Worm (Caenorhabditis elegans): ENCODE measurements around the gene acl-4.
A peak's percentile ranks its signal among the peaks of the same experiment; 100 is the strongest.
"Not testable (repeated sequence)": the region's sequence is repeated elsewhere in the genome, so short reads cannot be mapped to it uniquely, and the experiment has no call there.

Gene acl-4

DNA sequence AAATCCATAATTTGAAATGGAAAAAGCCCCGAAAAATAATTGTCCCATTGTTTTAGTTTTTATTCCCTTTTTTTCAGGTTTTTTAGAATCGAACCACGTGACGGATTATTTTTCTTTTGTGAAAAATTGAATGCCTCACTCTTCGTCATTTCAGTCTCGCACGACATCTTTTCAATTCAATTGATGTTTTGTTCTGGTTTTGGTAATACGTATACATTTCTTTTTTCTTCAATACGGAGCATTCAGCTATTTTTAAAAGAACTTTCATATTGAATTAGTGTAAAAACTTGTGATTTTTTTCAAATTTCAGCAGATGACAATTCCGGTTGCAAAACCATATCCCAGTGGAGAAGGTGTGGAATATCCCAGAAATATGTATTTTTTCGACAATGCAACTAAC is 5.5 kb downstream of the acl-4 start, which contains the start of gene F49H12.7:
TSS of gene F49H12.7 (plus strand) at position 301 of the 400 bp plus-strand sequence.
- TF ChIP-seq F33H1.4 (GFP tag; IDR thresholded peaks at IDR 0.05) (no peak), mel-28 (tag; optimal IDR thresholded peaks at IDR 0.05; ENCODE audit: borderline replicate concordance) (no peak), athp-1 (tag; optimal IDR thresholded peaks at IDR 0.05) (no peak)

DNA sequence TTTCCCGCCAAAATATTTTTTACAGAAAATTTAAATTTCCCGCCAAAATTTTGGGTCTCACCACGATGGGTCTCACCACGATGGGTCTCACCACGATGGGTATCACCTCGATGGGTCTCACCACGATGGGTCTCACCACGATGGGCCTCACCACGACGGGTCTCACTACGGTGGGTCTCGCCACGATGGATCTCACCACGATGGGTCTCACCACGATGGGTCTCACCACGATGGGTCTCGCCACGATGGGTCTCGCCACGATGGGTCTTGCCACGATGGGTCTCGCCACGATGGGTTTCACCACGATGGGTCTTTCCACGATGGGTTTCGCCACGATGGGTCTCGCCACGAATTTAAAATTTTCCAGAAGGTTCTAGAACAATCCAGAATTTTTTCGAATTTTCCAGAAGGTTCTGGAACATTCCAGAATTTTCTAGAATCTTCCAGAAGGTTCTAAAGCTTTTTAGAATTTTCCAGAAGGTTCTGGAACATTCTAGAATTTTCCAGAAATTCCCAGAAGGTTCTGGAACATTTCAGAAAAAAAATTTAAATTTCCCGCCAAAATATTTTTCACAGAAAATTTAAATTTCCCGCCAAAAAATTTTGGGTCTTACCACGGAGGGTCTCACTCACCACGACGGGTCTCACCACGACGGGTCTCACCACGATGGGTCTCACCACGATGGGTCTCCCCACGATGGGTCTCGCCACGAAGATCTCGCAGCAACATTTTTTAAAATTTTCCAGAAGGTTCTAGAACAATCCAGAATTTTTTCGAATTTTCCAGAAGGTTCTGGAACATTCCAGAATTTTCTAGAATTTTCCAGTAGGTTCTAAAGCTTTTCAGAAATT is 11.5 kb downstream of the acl-4 start:
- TF ChIP-seq cebp-2 (GFP tag; IDR thresholded peaks at IDR 0.05) (0 out of 2 replicates have a peak, but pooled peaks have one; percentile 46), bed-1 (GFP tag; IDR thresholded peaks at IDR 0.05) (peak; percentile 38; the same call in 1 of the 2 replicates), F33H1.4 (GFP tag; IDR thresholded peaks at IDR 0.05) (peak; percentile 47), hsf-1 (GFP tag; IDR thresholded peaks at IDR 0.05) (peak; percentile 97), egrh-3 (GFP tag; IDR thresholded peaks at IDR 0.05) (peak; percentile 52; the same call in 1 of the 2 replicates), Y53G8AR.9 (GFP tag; conservative IDR thresholded peaks at IDR 0.05) (0 out of 2 replicates have a peak, but pooled peaks have one; percentile 42), nfyb-1 (GFP tag; IDR thresholded peaks at IDR 0.05) (peak; percentile 48; the same call in 1 of the 2 replicates), ceh-100 (GFP tag; IDR thresholded peaks at IDR 0.05) (peak; percentile 52), bed-2 (GFP tag; IDR thresholded peaks at IDR 0.05) (peak; percentile 52; the same call in 1 of the 2 replicates), nhr-120 (GFP tag; IDR thresholded peaks at IDR 0.05) (peak; percentile 93; the same call in 1 of the 2 replicates), mel-28 (tag; optimal IDR thresholded peaks at IDR 0.05; ENCODE audit: borderline replicate concordance) (peak; percentile 5), Y56A3A.18 (GFP tag; IDR thresholded peaks at IDR 0.05) (peak; percentile 76; the same call in 1 of the 2 replicates), K11D2.4 (GFP tag; IDR thresholded peaks at IDR 0.05) (peak; percentile 20; the same call in 1 of the 2 replicates), dox-1 (GFP tag; IDR thresholded peaks at IDR 0.05) (peak; percentile 79), F37B4.10 (GFP tag; IDR thresholded peaks at IDR 0.05) (0 out of 2 replicates have a peak, but pooled peaks have one; percentile 32), madf-3 (GFP tag; IDR thresholded peaks at IDR 0.05) (peak; percentile 53; the same call in 1 of the 2 replicates), ceh-40 (GFP tag; IDR thresholded peaks at IDR 0.05) (0 out of 2 replicates have a peak, but pooled peaks have one; percentile 2), ekl-4 (GFP tag; IDR thresholded peaks at IDR 0.05) (peak; percentile 57; the same call in 1 of the 2 replicates), lin-26 (GFP tag; IDR thresholded peaks at IDR 0.05) (peak; percentile 51; the same call in 1 of the 2 replicates)

DNA sequence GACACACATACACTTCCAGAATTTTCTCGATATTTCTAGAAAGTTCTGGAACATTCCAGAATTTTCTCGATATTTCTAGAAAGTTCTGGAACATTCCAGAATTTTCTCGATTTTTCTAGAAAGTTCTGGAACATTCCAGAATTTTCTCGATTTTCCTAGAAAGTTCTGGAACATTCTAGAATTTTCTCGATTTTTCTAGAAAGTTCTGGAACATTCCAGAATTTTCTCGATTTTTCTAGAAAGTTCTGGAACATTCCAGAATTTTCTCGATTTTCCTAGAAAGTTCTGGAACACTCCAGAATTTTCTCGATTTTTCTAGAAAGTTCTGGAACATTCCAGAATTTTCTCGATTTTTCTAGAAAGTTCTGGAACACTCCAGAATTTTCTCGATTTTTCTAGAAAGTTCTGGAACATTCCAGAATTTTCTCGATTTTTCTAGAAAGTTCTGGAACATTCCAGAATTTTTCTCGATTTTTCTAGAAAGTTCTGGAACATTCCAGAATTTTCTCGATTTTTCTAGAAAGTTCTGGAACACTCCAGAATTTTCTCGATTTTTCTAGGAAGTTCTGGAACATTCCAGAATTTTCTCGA is 12.3 kb downstream of the acl-4 start:
- TF ChIP-seq bed-1 (GFP tag; IDR thresholded peaks at IDR 0.05) = peak; percentile 89; the same call in 1 of the 2 replicates
- peak; percentile 93 for TF ChIP-seq B0019.2 (GFP tag; conservative IDR thresholded peaks at IDR 0.05)
- peak; percentile 96 for TF ChIP-seq pbrm-1 (GFP tag; IDR thresholded peaks at IDR 0.05)
- peak; percentile 77 for TF ChIP-seq ceh-91 (GFP tag; IDR thresholded peaks at IDR 0.05)
- peak; percentile 61; the same call in 1 of the 2 replicates for TF ChIP-seq mcd-1 (GFP tag; IDR thresholded peaks at IDR 0.05)
- TF ChIP-seq nfya-2 (GFP tag; IDR thresholded peaks at IDR 0.05) = peak; percentile 88
- TF ChIP-seq ceh-58 (GFP tag; IDR thresholded peaks at IDR 0.05) = peak; percentile 98; the same call in 1 of the 2 replicates
- 0 out of 2 replicates have a peak, but pooled peaks have one; percentile 8 for TF ChIP-seq madf-8 (GFP tag; conservative IDR thresholded peaks at IDR 0.05)
- peak; percentile 87; the same call in 1 of the 2 replicates for TF ChIP-seq nhr-120 (GFP tag; IDR thresholded peaks at IDR 0.05)
- peak; percentile 89 for TF ChIP-seq Y67H2A.10 (GFP tag; conservative IDR thresholded peaks at IDR 0.05)
- peak; percentile 94 for TF ChIP-seq F39B2.1 (GFP tag; IDR thresholded peaks at IDR 0.05)
- TF ChIP-seq egl-44 (GFP tag; IDR thresholded peaks at IDR 0.05) = peak; percentile 97
- peak; percentile 93 for TF ChIP-seq let-526 (GFP tag; IDR thresholded peaks at IDR 0.05)
- TF ChIP-seq ztf-28 (GFP tag; IDR thresholded peaks at IDR 0.05) = peak; percentile 88
- peak; percentile 76 for TF ChIP-seq cebp-1 (GFP tag; IDR thresholded peaks at IDR 0.05)
- not testable (repeated sequence) for TF ChIP-seq cebp-1 (tag; optimal IDR thresholded peaks at IDR 0.05)
- TF ChIP-seq aptf-2 (GFP tag; conservative IDR thresholded peaks at IDR 0.05) = peak; percentile 83
- peak; percentile 92 for TF ChIP-seq ztf-6 (GFP tag; IDR thresholded peaks at IDR 0.05)
- TF ChIP-seq aptf-3 (GFP tag; IDR thresholded peaks at IDR 0.05) = peak; percentile 98
- peak; percentile 54; the same call in 1 of the 2 replicates for TF ChIP-seq K11D2.4 (GFP tag; IDR thresholded peaks at IDR 0.05)
- TF ChIP-seq F33H1.4 (GFP tag; IDR thresholded peaks at IDR 0.05) = peak; percentile 62
- TF ChIP-seq madf-3 (GFP tag; IDR thresholded peaks at IDR 0.05) = peak; percentile 95
- TF ChIP-seq Y53F4B.3 (GFP tag; IDR thresholded peaks at IDR 0.05) = peak; percentile 97
- peak; percentile 96 for TF ChIP-seq egl-18 (GFP tag; IDR thresholded peaks at IDR 0.05)
- peak; percentile 96 for TF ChIP-seq nfyb-1 (GFP tag; IDR thresholded peaks at IDR 0.05)
- TF ChIP-seq ekl-4 (GFP tag; IDR thresholded peaks at IDR 0.05) = peak; percentile 98
- peak; percentile 96 for TF ChIP-seq ceh-40 (GFP tag; IDR thresholded peaks at IDR 0.05)
- TF ChIP-seq egrh-3 (GFP tag; IDR thresholded peaks at IDR 0.05) = peak; percentile 96
- TF ChIP-seq D2030.7 (GFP tag; IDR thresholded peaks at IDR 0.05) = peak; percentile 98

All from whole organism, young adult.